Worm (Caenorhabditis elegans) whole organism, young adult: ENCODE data around the gene Y22D7AL.11.

Source experiments
- B0336.3 ChIP-seq: fragments of 200-800 bp; sonication (Bioruptor generic); IDR thresholded peaks from 2 replicates; pipeline ENCODE4 v1.3.6; 2022; ENCODE audit warnings: missing genetic modification characterization, missing compliant biosample characterization
- C17E4.6 ChIP-seq: fragments of 200-800 bp; sonication (Bioruptor generic); IDR thresholded peaks from 2 replicates; pipeline ENCODE4 v1.3.6; 2022; ENCODE audit warnings: missing genetic modification reagents, missing genetic modification characterization, missing compliant biosample characterization
- D2030.7 ChIP-seq: fragments of 200-800 bp; sonication (Bioruptor generic); IDR thresholded peaks from 2 replicates; pipeline ENCODE4 v1.3.6; 2022; ENCODE audit warnings: missing genetic modification reagents, missing genetic modification characterization, missing compliant biosample characterization
- F23B12.7 ChIP-seq: sonication (generic microtip); optimal IDR thresholded peaks from 2 replicates; lab custom pipeline; 2017; ENCODE audit warnings: missing genetic modification characterization, mild to moderate bottlenecking, missing compliant biosample characterization, antibody characterized with exemption, moderate library complexity; ENCODE audit not compliant: insufficient read depth
- F33H1.4 ChIP-seq: fragments of 200-800 bp; sonication (Bioruptor generic); IDR thresholded peaks from 2 replicates; pipeline ENCODE4 v1.3.6; 2022; ENCODE audit warnings: missing genetic modification reagents, missing genetic modification characterization, missing compliant biosample characterization
- F37B4.10 ChIP-seq: fragments of 200-800 bp; sonication (Bioruptor generic); IDR thresholded peaks from 2 replicates; pipeline ENCODE4 v1.3.6; 2022; ENCODE audit warnings: missing genetic modification characterization, missing compliant biosample characterization
- F39B2.1 ChIP-seq: fragments of 200-800 bp; sonication (Bioruptor generic); IDR thresholded peaks from 2 replicates; pipeline ENCODE4 v1.3.6; 2022; ENCODE audit warnings: missing genetic modification reagents, missing genetic modification characterization, missing compliant biosample characterization
- F52B5.7 ChIP-seq: sonication (generic microtip); optimal IDR thresholded peaks from 2 replicates; lab custom pipeline; 2016; ENCODE audit warnings: mild to moderate bottlenecking, missing genetic modification characterization, missing compliant biosample characterization
- F57C9.4 ChIP-seq: sonication (generic microtip); optimal IDR thresholded peaks from 2 replicates; lab custom pipeline; 2017; ENCODE audit warnings: mild to moderate bottlenecking, missing genetic modification characterization, missing compliant biosample characterization
- Y53G8AR.9 ChIP-seq: fragments of 200-800 bp; sonication (Bioruptor generic); conservative IDR thresholded peaks from 2 replicates; pipeline ENCODE4 v1.3.6; 2022; ENCODE audit warnings: missing genetic modification reagents, missing genetic modification characterization, missing compliant biosample characterization
- Y56A3A.18 ChIP-seq: fragments of 200-800 bp; sonication (Bioruptor generic); IDR thresholded peaks from 2 replicates; pipeline ENCODE4 v1.3.6; 2022; ENCODE audit warnings: missing genetic modification reagents, missing genetic modification characterization, missing compliant biosample characterization
- atf-7 ChIP-seq: sonication (generic microtip); optimal IDR thresholded peaks from 2 replicates; lab custom pipeline; 2017; ENCODE audit warnings: mild to moderate bottlenecking, missing genetic modification characterization, missing compliant biosample characterization
- attf-6 ChIP-seq: fragments of 200-800 bp; sonication (Bioruptor generic); IDR thresholded peaks from 2 replicates; pipeline ENCODE4 v1.3.6; 2022; ENCODE audit warnings: missing genetic modification reagents, missing genetic modification characterization, missing compliant biosample characterization
- bed-1 ChIP-seq: fragments of 200-800 bp; sonication (Bioruptor generic); IDR thresholded peaks from 2 replicates; pipeline ENCODE4 v1.3.6; 2022; ENCODE audit warnings: missing genetic modification reagents, missing genetic modification characterization, missing compliant biosample characterization
- ccch-3 ChIP-seq: fragments of 200-800 bp; sonication (Bioruptor generic); optimal IDR thresholded peaks from 2 replicates; lab custom pipeline; 2018; ENCODE audit warnings: mild to moderate bottlenecking, missing genetic modification characterization, missing compliant biosample characterization
- ceh-40 ChIP-seq: fragments of 200-800 bp; sonication (Bioruptor generic); IDR thresholded peaks from 2 replicates; pipeline ENCODE4 v1.3.6; 2022; ENCODE audit warnings: missing genetic modification characterization, missing compliant biosample characterization
- ceh-79 ChIP-seq: sonication (generic microtip); optimal IDR thresholded peaks from 2 replicates; lab custom pipeline; 2017; ENCODE audit warnings: mild to moderate bottlenecking, missing genetic modification characterization, missing compliant biosample characterization
- ceh-91 ChIP-seq: fragments of 200-800 bp; sonication (Bioruptor generic); IDR thresholded peaks from 2 replicates; pipeline ENCODE4 v1.3.6; 2022; ENCODE audit warnings: missing genetic modification reagents, missing genetic modification characterization, missing compliant biosample characterization
- chd-7 ChIP-seq: sonication (generic microtip); optimal IDR thresholded peaks from 2 replicates; lab custom pipeline; 2016; ENCODE audit warnings: mild to moderate bottlenecking, missing genetic modification characterization, moderate library complexity, missing compliant biosample characterization
- die-1 ChIP-seq: sonication (generic microtip); optimal IDR thresholded peaks from 2 replicates; lab custom pipeline; 2016; ENCODE audit warnings: missing genotype, mild to moderate bottlenecking, missing genetic modification characterization, missing compliant biosample characterization
- egl-44 ChIP-seq: fragments of 200-800 bp; sonication (Bioruptor generic); IDR thresholded peaks from 2 replicates; pipeline ENCODE4 v1.3.6; 2022; ENCODE audit warnings: missing genetic modification reagents, missing genetic modification characterization, missing compliant biosample characterization
- ekl-4 ChIP-seq: fragments of 200-800 bp; sonication (Bioruptor generic); IDR thresholded peaks from 2 replicates; pipeline ENCODE4 v1.3.6; 2022; ENCODE audit warnings: missing genetic modification reagents, missing genetic modification characterization, missing compliant biosample characterization
- him-1 ChIP-seq: sonication (generic microtip); optimal IDR thresholded peaks from 2 replicates; lab custom pipeline; 2016; ENCODE audit warnings: missing genotype, missing genetic modification reagents, missing genetic modification characterization, missing compliant biosample characterization
- hmg-1.2 ChIP-seq: fragments of 200-800 bp; sonication (Bioruptor generic); IDR thresholded peaks from 2 replicates; pipeline ENCODE4 v1.3.6; 2022; ENCODE audit warnings: missing genetic modification reagents, missing genetic modification characterization, missing compliant biosample characterization
- lin-26 ChIP-seq: fragments of 200-800 bp; sonication (Bioruptor generic); IDR thresholded peaks from 2 replicates; pipeline ENCODE4 v1.3.6; 2022; ENCODE audit warnings: missing genetic modification reagents, missing genetic modification characterization, missing compliant biosample characterization
- lir-1 ChIP-seq: fragments of 200-800 bp; sonication (Bioruptor generic); conservative IDR thresholded peaks from 2 replicates; pipeline ENCODE4 v1.3.6; 2022; ENCODE audit warnings: missing genetic modification reagents, missing genetic modification characterization, missing compliant biosample characterization
- madf-6 ChIP-seq: fragments of 200-800 bp; sonication (Bioruptor generic); IDR thresholded peaks from 2 replicates; pipeline ENCODE4 v1.3.6; 2022; ENCODE audit warnings: missing genetic modification reagents, missing genetic modification characterization, missing compliant biosample characterization
- madf-8 ChIP-seq: fragments of 200-800 bp; sonication (Bioruptor generic); conservative IDR thresholded peaks from 2 replicates; pipeline ENCODE4 v1.3.6; 2022; ENCODE audit warnings: missing genetic modification reagents, missing genetic modification characterization, missing compliant biosample characterization
- nfya-1 ChIP-seq: sonication (generic microtip); optimal IDR thresholded peaks from 2 replicates; lab custom pipeline; 2017; ENCODE audit warnings: antibody characterized with exemption, missing compliant biosample characterization, missing genetic modification characterization, borderline replicate concordance; ENCODE audit not compliant: insufficient read depth
- nhr-120 ChIP-seq: fragments of 200-800 bp; sonication (Bioruptor generic); IDR thresholded peaks from 2 replicates; pipeline ENCODE4 v1.3.6; 2022; ENCODE audit warnings: missing genetic modification characterization, missing compliant biosample characterization
- nhr-179 ChIP-seq: sonication (generic microtip); optimal IDR thresholded peaks from 2 replicates; lab custom pipeline; 2016; ENCODE audit warnings: mild to moderate bottlenecking, missing genetic modification characterization, missing compliant biosample characterization
- nhr-27 ChIP-seq: fragments of 200-800 bp; sonication (Bioruptor generic); optimal IDR thresholded peaks from 2 replicates; lab custom pipeline; 2018; ENCODE audit warnings: mild to moderate bottlenecking, missing genetic modification characterization, moderate library complexity, missing compliant biosample characterization
- repo-1 ChIP-seq: sonication (generic microtip); optimal IDR thresholded peaks from 2 replicates; lab custom pipeline; 2017; ENCODE audit warnings: mild to moderate bottlenecking, missing genetic modification characterization, missing compliant biosample characterization
- sdz-38 ChIP-seq: sonication (generic microtip); optimal IDR thresholded peaks from 2 replicates; lab custom pipeline; 2016; ENCODE audit warnings: missing genotype, missing genetic modification characterization, missing compliant biosample characterization
- sea-2 ChIP-seq: fragments of 200-800 bp; sonication (Bioruptor generic); IDR thresholded peaks from 2 replicates; pipeline ENCODE4 v1.3.6; 2022; ENCODE audit warnings: missing genetic modification characterization, missing compliant biosample characterization
- snpc-3.4 ChIP-seq: sonication (generic microtip); optimal IDR thresholded peaks from 2 replicates; lab custom pipeline; 2017; ENCODE audit warnings: missing genetic modification characterization, mild to moderate bottlenecking, missing compliant biosample characterization, antibody characterized with exemption, moderate library complexity, missing genotype, missing genetic modification reagents
- sptf-2 ChIP-seq: fragments of 200-800 bp; sonication (Bioruptor generic); optimal IDR thresholded peaks from 2 replicates; lab custom pipeline; 2018; ENCODE audit warnings: mild to moderate bottlenecking, missing genetic modification characterization, missing compliant biosample characterization
- tbp1 ChIP-seq: fragments of 200-800 bp; sonication (Bioruptor generic); optimal IDR thresholded peaks from 2 replicates; lab custom pipeline; 2018; ENCODE audit warnings: mild to moderate bottlenecking, missing genetic modification characterization, missing compliant biosample characterization
- tbx-9 ChIP-seq: sonication (generic microtip); optimal IDR thresholded peaks from 2 replicates; lab custom pipeline; 2016; ENCODE audit warnings: borderline replicate concordance, missing genetic modification characterization, inconsistent platforms, missing compliant biosample characterization
- unc-130 ChIP-seq: sonication (generic microtip); optimal IDR thresholded peaks from 2 replicates; lab custom pipeline; 2016; ENCODE audit warnings: missing genetic modification reagents, missing genetic modification characterization, missing compliant biosample characterization
- unc-62 ChIP-seq: fragments of 150-350 bp; optimal IDR thresholded peaks from 2 replicates; lab custom pipeline; 2014; ENCODE audit warnings: missing biosample characterization, missing genetic modification reagents, missing genetic modification characterization
- zfh-2 ChIP-seq: fragments of 200-800 bp; sonication (Bioruptor generic); conservative IDR thresholded peaks from 2 replicates; pipeline ENCODE4 v1.3.6; 2022; ENCODE audit warnings: missing genetic modification reagents, missing genetic modification characterization, missing compliant biosample characterization
- ztf-26 ChIP-seq: sonication (generic microtip); optimal IDR thresholded peaks from 2 replicates; lab custom pipeline; 2017; ENCODE audit warnings: missing genetic modification characterization, missing compliant biosample characterization
- ztf-28 ChIP-seq: fragments of 200-800 bp; sonication (Bioruptor generic); IDR thresholded peaks from 2 replicates; pipeline ENCODE4 v1.3.6; 2022; ENCODE audit warnings: missing genetic modification reagents, missing genetic modification characterization, missing compliant biosample characterization
- ztf-6 ChIP-seq: fragments of 200-800 bp; sonication (Bioruptor generic); IDR thresholded peaks from 2 replicates; pipeline ENCODE4 v1.3.6; 2022; ENCODE audit warnings: missing genetic modification reagents, missing genetic modification characterization, missing compliant biosample characterization

The Y22D7AL.11 gene

DNA sequence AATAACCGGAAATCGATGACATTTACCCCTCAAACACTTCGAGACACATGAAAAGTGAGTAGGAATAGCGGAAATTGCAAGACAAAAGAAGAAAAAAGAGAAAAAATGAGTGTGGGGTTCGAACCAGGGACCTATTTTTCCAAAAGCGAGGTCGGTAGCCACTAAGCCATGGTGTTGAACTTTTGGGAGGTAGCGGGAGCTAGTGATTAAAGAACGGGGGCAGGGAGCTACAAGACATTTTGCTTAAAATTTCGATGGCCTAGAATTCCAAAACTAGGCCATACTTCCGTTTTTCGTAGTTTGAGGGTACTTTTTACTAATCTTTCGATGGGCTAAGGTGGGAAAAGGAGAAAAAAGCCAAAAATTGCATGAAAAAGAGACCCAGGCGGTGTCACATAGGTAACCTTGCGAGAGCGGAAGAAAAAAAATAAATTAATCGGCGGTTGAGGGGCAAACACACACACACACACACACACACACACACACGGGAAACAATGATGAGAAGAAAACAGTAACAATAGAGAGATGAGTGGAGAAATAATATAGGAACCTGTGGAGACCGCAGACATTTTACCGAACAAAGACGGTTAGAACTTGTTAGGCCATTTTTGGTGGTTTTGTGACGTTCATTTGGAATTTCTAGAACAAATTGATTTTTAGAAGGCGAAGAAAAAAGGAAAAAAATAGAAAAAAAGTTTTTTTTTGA, 32.6 kb downstream of the Y22D7AL.11 start (continued):
- TF ChIP-seq ztf-26 (tag; lab: Kevin White, UChicago) (no peak), F37B4.10 (GFP tag; lab: Robert Waterston, UW) (0 out of 2 replicates have a peak, but pooled peaks have one; percentile 79), die-1 (tag; lab: Kevin White, UChicago) (peak; percentile 93), tbx-9 (peak; percentile 30), nfya-1 (tag; lab: Kevin White, UChicago) (no peak), sea-2 (GFP tag; lab: Robert Waterston, UW) (no peak), madf-6 (peak; percentile 43), attf-6 (GFP tag; lab: Robert Waterston, UW) (0 out of 2 replicates have a peak, but pooled peaks have one; percentile 21), bed-1 (GFP tag; lab: Robert Waterston, UW) (no peak), egl-44 (peak; percentile 71; the same call in 1 of the 2 replicates), tbp1 (GFP tag; lab: Kevin White, UChicago) (peak; percentile 93), sdz-38 (tag; lab: Kevin White, UChicago) (no peak), hmg-1.2 (GFP tag; lab: Robert Waterston, UW) (peak; percentile 44), nhr-179 (tag; lab: Kevin White, UChicago) (no peak), unc-130 (GFP tag; lab: Kevin White, UChicago) (peak; percentile 35), madf-8 (GFP tag; lab: Robert Waterston, UW) (no peak), D2030.7 (peak; percentile 87)

DNA sequence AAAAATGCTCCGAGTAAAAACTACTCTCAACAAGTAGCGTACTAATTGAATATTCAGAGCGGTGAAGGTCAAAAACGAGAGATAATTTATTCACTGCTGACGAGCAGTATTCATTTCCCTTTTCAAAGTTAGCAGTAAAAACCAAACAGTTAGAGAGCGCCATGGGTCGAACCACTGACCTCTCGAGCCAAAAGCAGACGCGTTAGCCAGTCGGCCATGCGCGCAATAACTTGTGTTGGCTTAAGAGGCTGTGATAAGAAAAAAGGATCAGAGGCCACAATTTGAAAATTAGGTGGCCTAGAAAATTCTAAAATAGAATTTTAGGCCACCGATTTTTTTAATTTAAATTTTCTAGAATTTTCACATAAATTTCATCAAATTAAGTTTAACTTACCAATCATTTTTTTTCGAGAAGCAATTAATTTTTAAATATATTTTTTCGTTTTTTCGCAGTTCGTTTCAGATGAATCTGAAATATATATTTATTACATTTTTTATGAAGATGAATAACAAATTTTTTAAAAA, 33.4 kb downstream of the Y22D7AL.11 start, which contains the start of gene sms-3:
Gene sms-3, minus strand, starts transcription at position 475 of the 525 bp plus-strand sequence.
- TF ChIP-seq nhr-120 (GFP tag; lab: Robert Waterston, UW) (no peak), nfya-1 (tag; lab: Kevin White, UChicago) (no peak), F39B2.1 (GFP tag; lab: Robert Waterston, UW) (no peak), F57C9.4 (no peak), F37B4.10 (GFP tag; lab: Robert Waterston, UW) (no peak), C17E4.6 (GFP tag; lab: Robert Waterston, UW) (no peak), sptf-2 (no peak), ccch-3 (no peak), F52B5.7 (tag; lab: Kevin White, UChicago) (peak; percentile 61), lin-26 (GFP tag; lab: Robert Waterston, UW) (peak; percentile 85), B0336.3 (0 out of 2 replicates have a peak, but pooled peaks have one; percentile 17), snpc-3.4 (peak; percentile 68), nhr-27 (tag; lab: Kevin White, UChicago) (no peak), repo-1 (no peak), madf-6 (no peak), him-1 (peak; percentile 71), die-1 (tag; lab: Kevin White, UChicago) (peak; percentile 85), zfh-2 (GFP tag; lab: Robert Waterston, UW) (no peak), F33H1.4 (GFP tag; lab: Robert Waterston, UW) (no peak), atf-7 (no peak), ceh-40 (GFP tag; lab: Robert Waterston, UW) (peak; percentile 39; the same call in 1 of the 2 replicates), ceh-91 (GFP tag; lab: Robert Waterston, UW) (peak; percentile 31; the same call in 1 of the 2 replicates), bed-1 (GFP tag; lab: Robert Waterston, UW) (no peak), F23B12.7 (peak; percentile 32), Y53G8AR.9 (GFP tag; lab: Robert Waterston, UW) (no peak), ztf-28 (GFP tag; lab: Robert Waterston, UW) (no peak), ekl-4 (GFP tag; lab: Robert Waterston, UW) (no peak), ceh-79 (tag; lab: Kevin White, UChicago) (no peak), tbx-9 (no peak), Y56A3A.18 (GFP tag; lab: Robert Waterston, UW) (0 out of 2 replicates have a peak, but pooled peaks have one; percentile 53), ztf-6 (GFP tag; lab: Robert Waterston, UW) (no peak), chd-7 (peak; percentile 53), unc-62 (GFP tag; lab: Kevin White, UChicago) (no peak), lir-1 (peak; percentile 16; the same call in 1 of the 2 replicates)
